Fruit fly (Drosophila melanogaster) whole organism, prepupa: ENCODE measurements around the gene CG34007.

Experiments
- Blimp-1 ChIP-seq: fragments of 200-800 bp; sonication (Bioruptor generic); optimal IDR thresholded peaks from 3 replicates; lab custom pipeline; 2017; ENCODE audit warnings: missing biosample characterization, missing genetic modification characterization, mild to moderate bottlenecking, moderate library complexity, missing genetic modification reagents
- CG10631 ChIP-seq: fragments of 200-800 bp; sonication (Bioruptor generic); optimal IDR thresholded peaks from 2 replicates; lab custom pipeline; 2016; ENCODE audit warnings: missing biosample characterization, missing genetic modification characterization
- CG10669 ChIP-seq: fragments of 200-800 bp; sonication (Bioruptor generic); optimal IDR thresholded peaks from 3 replicates; lab custom pipeline; 2018; ENCODE audit warnings: missing biosample characterization, mild to moderate bottlenecking, missing genetic modification characterization, moderate library complexity
- CG11294 ChIP-seq: fragments of 200-800 bp; sonication (Bioruptor generic); IDR thresholded peaks from 2 replicates; pipeline ENCODE4 v1.3.6; 2022; ENCODE audit warnings: missing biosample characterization, missing genetic modification characterization
- CG11762 ChIP-seq: fragments of 200-800 bp; sonication (Bioruptor generic); optimal IDR thresholded peaks from 3 replicates; lab custom pipeline; 2016; ENCODE audit warnings: missing biosample characterization, missing genetic modification characterization; ENCODE audit not compliant: insufficient read depth
- CG11902 ChIP-seq: fragments of 200-800 bp; sonication (Bioruptor generic); optimal IDR thresholded peaks from 3 replicates; lab custom pipeline; 2016; ENCODE audit warnings: missing biosample characterization, missing genetic modification characterization
- CG15336 ChIP-seq: fragments of 200-800 bp; sonication (Bioruptor generic); IDR thresholded peaks from 2 replicates; pipeline ENCODE4 v1.3.6; 2022; ENCODE audit warnings: missing biosample characterization, missing genetic modification characterization
- CG1621 ChIP-seq: fragments of 200-800 bp; sonication (Bioruptor generic); optimal IDR thresholded peaks from 3 replicates; lab custom pipeline; 2018; ENCODE audit warnings: missing biosample characterization, mild to moderate bottlenecking, missing genetic modification characterization
- CG16779 ChIP-seq: fragments of 200-800 bp; sonication (Bioruptor generic); optimal IDR thresholded peaks from 3 replicates; lab custom pipeline; 2017; ENCODE audit warnings: missing biosample characterization, mild to moderate bottlenecking, missing genetic modification characterization
- CG3032 ChIP-seq: fragments of 200-800 bp; optimal IDR thresholded peaks from 2 replicates; lab custom pipeline; 2019; ENCODE audit warnings: missing biosample characterization, mild to moderate bottlenecking, missing genetic modification characterization, moderate library complexity
- CG31627 ChIP-seq: fragments of 200-800 bp; sonication (Bioruptor generic); optimal IDR thresholded peaks from 3 replicates; lab custom pipeline; 2016; ENCODE audit warnings: missing biosample characterization, missing genetic modification characterization
- CG32006 ChIP-seq: fragments of 200-800 bp; sonication (Bioruptor generic); optimal IDR thresholded peaks from 3 replicates; lab custom pipeline; 2017; ENCODE audit warnings: missing biosample characterization, mild to moderate bottlenecking, missing genetic modification characterization
- CG34406 ChIP-seq: fragments of 200-800 bp; sonication (Bioruptor generic); optimal IDR thresholded peaks from 3 replicates; lab custom pipeline; 2016; ENCODE audit warnings: missing biosample characterization, missing genetic modification characterization
- CG4318 ChIP-seq: fragments of 200-800 bp; sonication (Bioruptor generic); optimal IDR thresholded peaks from 3 replicates; lab custom pipeline; 2017; ENCODE audit warnings: missing biosample characterization, mild to moderate bottlenecking, missing genetic modification characterization
- CG6276 ChIP-seq: fragments of 200-800 bp; sonication (Bioruptor generic); optimal IDR thresholded peaks from 2 replicates; lab custom pipeline; 2017; ENCODE audit warnings: missing biosample characterization, mild to moderate bottlenecking, missing genetic modification characterization
- CG6792 ChIP-seq: fragments of 200-800 bp; sonication (Bioruptor generic); optimal IDR thresholded peaks from 3 replicates; lab custom pipeline; 2016; ENCODE audit warnings: missing biosample characterization, missing genetic modification characterization
- CG6808 ChIP-seq: fragments of 200-800 bp; sonication (Bioruptor generic); optimal IDR thresholded peaks from 3 replicates; lab custom pipeline; 2017; ENCODE audit warnings: missing biosample characterization, missing genetic modification characterization, mild to moderate bottlenecking, moderate library complexity, missing genetic modification reagents
- CG6854 ChIP-seq: fragments of 200-800 bp; sonication (Bioruptor generic); optimal IDR thresholded peaks from 2 replicates; lab custom pipeline; 2017; ENCODE audit warnings: missing biosample characterization, mild to moderate bottlenecking, missing genetic modification characterization
- CG7368 ChIP-seq: fragments of 200-800 bp; sonication (Bioruptor generic); optimal IDR thresholded peaks from 3 replicates; lab custom pipeline; 2016; ENCODE audit warnings: missing biosample characterization, missing genetic modification characterization
- CG8119 ChIP-seq: fragments of 200-800 bp; sonication (Bioruptor generic); IDR thresholded peaks from 3 replicates; pipeline ENCODE4 v1.3.6; 2022; ENCODE audit warnings: missing biosample characterization, missing genetic modification characterization
- CG8319 ChIP-seq: fragments of 200-800 bp; sonication (Bioruptor generic); optimal IDR thresholded peaks from 3 replicates; lab custom pipeline; 2016; ENCODE audit warnings: missing biosample characterization, missing genetic modification characterization
- CG9139 ChIP-seq: fragments of 200-800 bp; sonication (Bioruptor generic); optimal IDR thresholded peaks from 3 replicates; lab custom pipeline; 2017; ENCODE audit warnings: missing biosample characterization, mild to moderate bottlenecking, missing genetic modification characterization
- Eip75B ChIP-seq: fragments of 200-800 bp; sonication (Bioruptor generic); optimal IDR thresholded peaks from 3 replicates; lab custom pipeline; 2016; ENCODE audit warnings: missing biosample characterization, missing genetic modification characterization
- Eip78C ChIP-seq: fragments of 200-800 bp; sonication (Bioruptor generic); peaks from one replicate; lab custom pipeline; 2016; ENCODE audit warnings: missing biosample characterization, missing genetic modification characterization
- Eip93F ChIP-seq: fragments of 200-800 bp; sonication (Bioruptor generic); optimal IDR thresholded peaks from 2 replicates; lab custom pipeline; 2016; ENCODE audit warnings: missing biosample characterization, mild to moderate bottlenecking, missing genetic modification characterization
- Ets21C ChIP-seq: fragments of 200-800 bp; sonication (Bioruptor generic); optimal IDR thresholded peaks from 3 replicates; lab custom pipeline; 2016; ENCODE audit warnings: missing biosample characterization, missing genetic modification characterization
- Ets96B ChIP-seq: fragments of 200-800 bp; optimal IDR thresholded peaks from 2 replicates; lab custom pipeline; 2019; ENCODE audit warnings: missing biosample characterization, mild to moderate bottlenecking, missing genetic modification characterization, moderate library complexity
- Gug ChIP-seq: fragments of 200-800 bp; sonication (Bioruptor generic); IDR thresholded peaks from 2 replicates; pipeline ENCODE4 v1.3.6; 2022; ENCODE audit warnings: missing biosample characterization, missing genetic modification characterization
- Hr38 ChIP-seq: sonication (Bioruptor generic); optimal IDR thresholded peaks from 2 replicates; lab custom pipeline; 2016; ENCODE audit warnings: missing biosample characterization, missing genetic modification characterization
- Hr39 ChIP-seq: fragments of 200-800 bp; sonication (Bioruptor generic); optimal IDR thresholded peaks from 2 replicates; lab custom pipeline; 2016; ENCODE audit warnings: missing biosample characterization, missing genetic modification characterization
- Hr4 ChIP-seq: fragments of 200-800 bp; sonication (Bioruptor generic); optimal IDR thresholded peaks from 3 replicates; lab custom pipeline; 2016; ENCODE audit warnings: missing biosample characterization, missing genetic modification characterization
- Lpt ChIP-seq: fragments of 200-800 bp; sonication (Bioruptor generic); optimal IDR thresholded peaks from 3 replicates; lab custom pipeline; 2016; ENCODE audit warnings: missing biosample characterization, missing genetic modification characterization
- Met ChIP-seq: fragments of 200-800 bp; sonication (Bioruptor generic); optimal IDR thresholded peaks from 3 replicates; lab custom pipeline; 2016; ENCODE audit warnings: missing biosample characterization, missing genetic modification characterization
- OdsH ChIP-seq: fragments of 200-800 bp; sonication (Bioruptor generic); optimal IDR thresholded peaks from 3 replicates; lab custom pipeline; 2016; ENCODE audit warnings: missing biosample characterization, missing genetic modification characterization
- Sox102F ChIP-seq: fragments of 200-800 bp; sonication (Bioruptor generic); optimal IDR thresholded peaks from 2 replicates; lab custom pipeline; 2016; ENCODE audit warnings: missing biosample characterization, mild to moderate bottlenecking, missing genetic modification characterization
- Sox14 ChIP-seq: fragments of 200-800 bp; sonication (Bioruptor generic); optimal IDR thresholded peaks from 3 replicates; lab custom pipeline; 2016; ENCODE audit warnings: missing biosample characterization, missing genetic modification characterization
- Sox15 ChIP-seq: fragments of 200-800 bp; sonication (Bioruptor generic); optimal IDR thresholded peaks from 3 replicates; lab custom pipeline; 2016; ENCODE audit warnings: missing biosample characterization, missing genetic modification characterization
- achi ChIP-seq: fragments of 200-800 bp; sonication (Bioruptor generic); optimal IDR thresholded peaks from 3 replicates; lab custom pipeline; 2016; ENCODE audit warnings: missing biosample characterization, missing genetic modification characterization
- acj6 ChIP-seq: fragments of 200-800 bp; sonication (Bioruptor generic); optimal IDR thresholded peaks from 3 replicates; lab custom pipeline; 2016; ENCODE audit warnings: missing biosample characterization, missing genetic modification characterization
- cyc ChIP-seq: fragments of 200-800 bp; sonication (Bioruptor generic); optimal IDR thresholded peaks from 3 replicates; lab custom pipeline; 2016; ENCODE audit warnings: missing biosample characterization, missing genetic modification characterization
- dac ChIP-seq: fragments of 200-800 bp; sonication (Bioruptor generic); optimal IDR thresholded peaks from 2 replicates; lab custom pipeline; 2017; ENCODE audit warnings: missing biosample characterization, mild to moderate bottlenecking, missing genetic modification characterization
- dsx ChIP-seq: fragments of 200-800 bp; optimal IDR thresholded peaks from 3 replicates; lab custom pipeline; 2019; ENCODE audit warnings: missing biosample characterization, mild to moderate bottlenecking, missing genetic modification characterization, moderate library complexity; ENCODE audit not compliant: poor library complexity, severe bottlenecking
- eg ChIP-seq: fragments of 200-800 bp; sonication (Bioruptor generic); IDR thresholded peaks from 3 replicates; pipeline ENCODE4 v1.3.6; 2022; ENCODE audit warnings: missing biosample characterization, missing genetic modification characterization
- esn ChIP-seq: fragments of 200-800 bp; sonication (Bioruptor generic); optimal IDR thresholded peaks from 2 replicates; lab custom pipeline; 2016; ENCODE audit warnings: missing biosample characterization, mild to moderate bottlenecking, missing genetic modification characterization, moderate library complexity
- fkh ChIP-seq: fragments of 200-800 bp; sonication (Bioruptor generic); optimal IDR thresholded peaks from 3 replicates; lab custom pipeline; 2017; ENCODE audit warnings: missing biosample characterization, mild to moderate bottlenecking, missing genetic modification characterization, moderate library complexity
- lz ChIP-seq: fragments of 200-800 bp; sonication (Bioruptor generic); optimal IDR thresholded peaks from 3 replicates; lab custom pipeline; 2016; ENCODE audit warnings: missing biosample characterization, missing genetic modification characterization
- net ChIP-seq: fragments of 200-800 bp; sonication (Bioruptor generic); optimal IDR thresholded peaks from 3 replicates; lab custom pipeline; 2016; ENCODE audit warnings: missing biosample characterization, missing genetic modification characterization
- pdm3 ChIP-seq: fragments of 200-800 bp; sonication (Bioruptor generic); optimal IDR thresholded peaks from 3 replicates; lab custom pipeline; 2016; ENCODE audit warnings: missing biosample characterization, missing genetic modification characterization
- spab ChIP-seq: fragments of 200-800 bp; sonication (Bioruptor generic); optimal IDR thresholded peaks from 2 replicates; lab custom pipeline; 2017; ENCODE audit warnings: missing biosample characterization, mild to moderate bottlenecking, missing genetic modification characterization, missing genetic modification reagents
- svp ChIP-seq: fragments of 200-800 bp; sonication (Bioruptor generic); peaks from one replicate; lab custom pipeline; 2016; ENCODE audit warnings: missing biosample characterization, missing genetic modification characterization
- topi ChIP-seq: fragments of 200-800 bp; sonication (Bioruptor generic); optimal IDR thresholded peaks from 3 replicates; lab custom pipeline; 2016; ENCODE audit warnings: missing biosample characterization, missing genetic modification characterization
- vri ChIP-seq: fragments of 200-800 bp; sonication (Bioruptor generic); optimal IDR thresholded peaks from 3 replicates; lab custom pipeline; 2016; ENCODE audit warnings: missing biosample characterization, mild to moderate bottlenecking, missing genetic modification characterization

Gene CG34007

DNA sequence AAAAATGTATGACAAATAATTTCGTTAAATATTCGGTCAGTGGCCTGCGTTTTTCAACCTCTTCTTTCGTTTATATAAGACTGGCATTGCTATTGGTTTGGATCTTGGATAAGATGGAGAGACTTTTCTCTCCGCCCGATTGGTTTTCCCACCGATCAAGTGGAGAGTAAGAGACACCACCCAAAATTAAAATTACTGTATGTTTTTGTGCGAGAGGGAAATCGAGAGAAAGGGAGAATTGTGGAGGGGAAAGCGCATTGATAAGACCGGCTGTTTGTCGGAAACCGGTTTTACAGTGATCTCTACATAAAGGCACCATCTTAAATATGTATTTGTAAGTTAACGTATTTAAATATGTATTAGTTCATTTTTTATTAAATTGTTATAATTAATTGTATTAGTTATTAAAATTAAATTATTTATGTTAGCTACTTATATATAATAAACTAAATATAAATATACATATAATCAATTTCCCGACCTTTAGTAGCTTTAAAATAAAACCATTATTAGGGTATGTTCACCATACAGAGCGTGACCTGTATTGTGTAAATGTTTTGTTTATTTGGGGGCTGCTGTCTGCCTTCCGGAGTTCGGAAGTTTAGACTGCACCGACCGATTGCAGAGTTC is at the start of gene CG34007:
Gene CG34007, plus strand, starts transcription at position 608 of the 630 bp plus-strand sequence.
- TF ChIP-seq achi, result peak; percentile 55
- no peak for TF ChIP-seq CG6808 (GFP tag; lab: Kevin White, UChicago)
- peak; percentile 54 for TF ChIP-seq svp (GFP tag; lab: Kevin White, UChicago)
- TF ChIP-seq CG10669 (GFP tag; lab: Kevin White, UChicago), result no peak
- TF ChIP-seq dsx (GFP tag; lab: Kevin White, UChicago), result no peak
- no peak for TF ChIP-seq Met (GFP tag; lab: Kevin White, UChicago)
- TF ChIP-seq topi (GFP tag; lab: Kevin White, UChicago), result no peak
- no peak for TF ChIP-seq CG11294 (GFP tag; lab: Robert Waterston, UW)
- TF ChIP-seq CG11762 (GFP tag; lab: Kevin White, UChicago), result no peak
- TF ChIP-seq CG6276, result peak; percentile 60
- TF ChIP-seq Lpt (GFP tag; lab: Kevin White, UChicago), result no peak
- TF ChIP-seq Hr39, result no peak
- no peak for TF ChIP-seq cyc (GFP tag; lab: Kevin White, UChicago)
- TF ChIP-seq Hr4 (GFP tag; lab: Kevin White, UChicago), result peak; percentile 18
- peak; percentile 3 for TF ChIP-seq Sox102F (GFP tag; lab: Kevin White, UChicago)
- TF ChIP-seq acj6 (GFP tag; lab: Kevin White, UChicago), result peak; percentile 35
- peak; percentile 64 for TF ChIP-seq eg (GFP tag; lab: Robert Waterston, UW)
- TF ChIP-seq lz (GFP tag; lab: Kevin White, UChicago), result peak; percentile 14
- TF ChIP-seq CG1621, result no peak
- TF ChIP-seq CG10631 (GFP tag; lab: Kevin White, UChicago), result peak; percentile 50
- TF ChIP-seq CG6854 (GFP tag; lab: Kevin White, UChicago), result peak; percentile 14
- TF ChIP-seq CG7368 (GFP tag; lab: Kevin White, UChicago), result no peak
- no peak for TF ChIP-seq CG16779 (tag; lab: Kevin White, UChicago)
- TF ChIP-seq esn, result no peak
- TF ChIP-seq CG3032 (tag; lab: Kevin White, UChicago), result no peak
- no peak for TF ChIP-seq Ets21C (GFP tag; lab: Kevin White, UChicago)
- TF ChIP-seq CG8319 (GFP tag; lab: Kevin White, UChicago), result no peak
- peak; percentile 35 for TF ChIP-seq CG6792 (GFP tag; lab: Kevin White, UChicago)
- TF ChIP-seq Gug (GFP tag; lab: Robert Waterston, UW), result no peak
- TF ChIP-seq Eip75B (GFP tag; lab: Kevin White, UChicago), result no peak
- no peak for TF ChIP-seq Hr38 (GFP tag; lab: Kevin White, UChicago)
- TF ChIP-seq Sox14 (GFP tag; lab: Kevin White, UChicago), result peak; percentile 18
- no peak for TF ChIP-seq spab (GFP tag; lab: Kevin White, UChicago)
- TF ChIP-seq dac, result no peak
- no peak for TF ChIP-seq Eip93F (GFP tag; lab: Kevin White, UChicago)
- TF ChIP-seq pdm3, result no peak
- TF ChIP-seq Ets96B (tag; lab: Kevin White, UChicago), result peak; percentile 8
- peak; percentile 29 for TF ChIP-seq Blimp-1
- no peak for TF ChIP-seq CG31627 (GFP tag; lab: Kevin White, UChicago)
- no peak for TF ChIP-seq CG9139
- TF ChIP-seq CG32006 (GFP tag; lab: Kevin White, UChicago), result peak; percentile 84
- peak; percentile 21 for TF ChIP-seq CG11902 (GFP tag; lab: Kevin White, UChicago)
- TF ChIP-seq vri (GFP tag; lab: Kevin White, UChicago), result no peak
- no peak for TF ChIP-seq Sox15 (GFP tag; lab: Kevin White, UChicago)
- peak; percentile 54 for TF ChIP-seq OdsH (GFP tag; lab: Kevin White, UChicago)
- TF ChIP-seq net (GFP tag; lab: Kevin White, UChicago), result peak; percentile 10
- TF ChIP-seq CG4318 (GFP tag; lab: Kevin White, UChicago), result peak; percentile 56
- TF ChIP-seq CG15336, result peak; percentile 73
- TF ChIP-seq fkh, result peak; percentile 85
- peak; percentile 88 for TF ChIP-seq CG8119 (GFP tag; lab: Robert Waterston, UW)
- peak; percentile 63 for TF ChIP-seq Eip78C
- TF ChIP-seq CG34406 (GFP tag; lab: Kevin White, UChicago), result peak; percentile 51
